Worm (Caenorhabditis elegans): Measurements from ENCODE around the gene F44E7.4.

DNA sequence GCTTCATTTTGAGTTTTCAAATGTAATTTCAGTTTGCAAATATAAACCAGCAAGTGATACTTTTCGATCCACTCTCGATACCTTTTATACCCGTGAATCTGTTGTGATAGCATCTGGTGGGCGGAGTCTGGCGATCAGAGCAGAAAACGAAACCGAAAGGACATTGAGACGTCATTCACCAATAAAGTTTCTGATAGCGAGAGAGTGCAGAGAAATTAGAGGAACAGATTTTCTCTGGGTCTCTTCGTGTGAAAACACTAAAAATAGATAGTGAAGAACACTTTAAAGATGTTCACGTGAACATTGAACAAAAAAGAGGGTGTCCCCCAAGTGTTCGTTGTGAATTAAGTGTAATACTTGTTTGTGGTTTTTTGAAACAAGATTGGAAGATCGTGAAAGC is 13.0 kb downstream of the F44E7.4 start, which contains the start of gene pgph-3:
- no peak for TF ChIP-seq fkh-6 (tag; optimal IDR thresholded peaks at IDR 0.05)
- no peak for TF ChIP-seq hlh-30 (tag; optimal IDR thresholded peaks at IDR 0.05; ENCODE audit: insufficient read depth)
- TF ChIP-seq sdc-2 (tag; optimal IDR thresholded peaks at IDR 0.05): no peak
- TF ChIP-seq fkh-10 (GFP tag; optimal IDR thresholded peaks at IDR 0.05): no peak
- no peak for TF ChIP-seq pqm-1 (tag; optimal IDR thresholded peaks at IDR 0.05)
- TF ChIP-seq ceh-18 (tag; optimal IDR thresholded peaks at IDR 0.05): no peak
- TF ChIP-seq ceh-14 (tag; optimal IDR thresholded peaks at IDR 0.05): no peak
- TF ChIP-seq elt-2 (tag; optimal IDR thresholded peaks at IDR 0.05): peak; percentile 52
- no peak for TF ChIP-seq pha-4 (tag; optimal IDR thresholded peaks at IDR 0.05)
- TF ChIP-seq syd-9 (tag; optimal IDR thresholded peaks at IDR 0.05): no peak

All from whole organism, late embryonic.